Worm (Caenorhabditis elegans) whole organism, L2 larva: Measurements from ENCODE around the gene Y43F8B.18.

Experiments used
- ZK546.5 ChIP-seq: sonication (generic microtip); optimal IDR thresholded peaks from 2 replicates; lab custom pipeline; 2017; ENCODE audit warnings: missing biosample characterization, missing genetic modification characterization
- ceh-16 ChIP-seq: fragments of 150-350 bp; optimal IDR thresholded peaks from 2 replicates; lab custom pipeline; 2014; ENCODE audit warnings: missing biosample characterization, missing genetic modification characterization
- nhr-25 ChIP-seq: fragments of 150-350 bp; sonication (generic microtip); optimal IDR thresholded peaks from 3 replicates; lab custom pipeline; 2014; ENCODE audit warnings: missing biosample characterization, missing genetic modification characterization
- nhr-77 ChIP-seq: fragments of 150-350 bp; optimal IDR thresholded peaks from 2 replicates; lab custom pipeline; 2014; ENCODE audit warnings: missing biosample characterization, missing genetic modification characterization
- unc-62 ChIP-seq: fragments of 150-350 bp; optimal IDR thresholded peaks from 2 replicates; lab custom pipeline; 2014; ENCODE audit warnings: missing biosample characterization, missing genetic modification reagents, missing genetic modification characterization
- zag-1 ChIP-seq: fragments of 150-350 bp; optimal IDR thresholded peaks from 2 replicates; lab custom pipeline; 2014; ENCODE audit warnings: missing biosample characterization, missing genetic modification characterization

DNA sequence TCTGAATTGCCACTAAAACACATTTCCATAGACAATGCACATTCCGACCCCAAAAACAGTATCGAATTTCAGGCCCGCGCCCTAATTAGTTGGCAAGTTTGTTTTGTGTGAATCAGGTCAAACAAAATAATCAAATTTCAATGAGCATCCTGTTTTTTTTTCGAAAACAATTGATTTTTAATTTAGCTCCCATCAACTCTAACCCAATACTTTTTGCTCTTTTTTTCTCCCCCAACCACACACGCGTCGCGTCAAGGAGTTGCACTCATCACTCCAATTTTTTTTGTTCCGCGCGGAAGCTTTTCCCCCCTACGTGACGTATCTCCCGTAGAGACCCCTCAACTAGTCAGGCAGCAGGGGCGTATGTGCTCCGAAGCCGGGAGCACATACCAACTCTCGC is 15.6 kb downstream of the Y43F8B.18 start:
- TF ChIP-seq nhr-77 (tag; lab: Kevin White, UChicago) (no peak), unc-62 (no peak), ZK546.5 (tag; lab: Kevin White, UChicago) (no peak), ceh-16 (tag; lab: Kevin White, UChicago) (no peak), nhr-25 (tag; lab: Kevin White, UChicago) (no peak), zag-1 (tag; lab: Kevin White, UChicago) (no peak)
